Worm (Caenorhabditis elegans): Measurements from ENCODE around the gene K03B4.2.

- TF ChIP-seq nhr-80 (tag; optimal IDR thresholded peaks at IDR 0.05) (no peak), gei-17 (GFP tag; optimal IDR thresholded peaks at IDR 0.05) (no peak), ztf-3 (GFP tag; optimal IDR thresholded peaks at IDR 0.05) (no peak), lag-1 (GFP tag; IDR thresholded peaks at IDR 0.05) (no peak), madf-8 (GFP tag; conservative IDR thresholded peaks at IDR 0.05) (no peak), cebp-2 (GFP tag; IDR thresholded peaks at IDR 0.05) (no peak), hmg-1.2 (GFP tag; IDR thresholded peaks at IDR 0.05) (no peak), snpc-4 (GFP tag; optimal IDR thresholded peaks at IDR 0.05) (no peak), snpc-4 (tag; optimal IDR thresholded peaks at IDR 0.05) (no peak), lin-40 (tag; optimal IDR thresholded peaks at IDR 0.05) (no peak), xnd-1 (tag; optimal IDR thresholded peaks at IDR 0.05) (no peak), unc-62 (GFP tag; optimal IDR thresholded peaks at IDR 0.05) (no peak)
These were observed 6.1 kb upstream of the K03B4.2 start, which contains the start of gene K03B4.4 for ce11 chrV:4681670-4682069.
